Worm (Caenorhabditis elegans): ENCODE results near the gene Y113G7B.11.

Gene Y113G7B.11

ce11 chrV:20203085-20203484 is 12.0 kb downstream of the Y113G7B.11 start, which contains the start of gene fbxa-113:
Gene fbxa-113, plus strand, starts transcription at chrV:20203385.
- TF ChIP-seq lin-13 (GFP tag; optimal IDR thresholded peaks at IDR 0.05) (no peak), unc-55 (GFP tag; optimal IDR thresholded peaks at IDR 0.05) (no peak), F13H6.1 (tag; optimal IDR thresholded peaks at IDR 0.05) (no peak), skn-1 (tag; optimal IDR thresholded peaks at IDR 0.05) (no peak), lin-39 (tag; optimal IDR thresholded peaks at IDR 0.05) (no peak), ztf-1 (GFP tag; conservative IDR thresholded peaks at IDR 0.05) (no peak)

ce11 chrV:20201316-20201715 is 13.8 kb downstream of the Y113G7B.11 start, which contains the start of gene fbxa-114:
Gene fbxa-114, plus strand, starts transcription at chrV:20201616.
- TF ChIP-seq C34F6.9 (tag; optimal IDR thresholded peaks at IDR 0.05) (no peak), skn-1 (tag; optimal IDR thresholded peaks at IDR 0.05) (no peak), lsy-2 (tag; optimal IDR thresholded peaks at IDR 0.05) (no peak), Y55F3AM.14 (GFP tag; optimal IDR thresholded peaks at IDR 0.05) (no peak), nhr-21 (tag; optimal IDR thresholded peaks at IDR 0.05) (no peak), nhr-6 (tag; optimal IDR thresholded peaks at IDR 0.05) (no peak)

- no peak for TF ChIP-seq peb-1 (tag; optimal IDR thresholded peaks at IDR 0.05)
- no peak for TF ChIP-seq unc-55 (GFP tag; optimal IDR thresholded peaks at IDR 0.05)
- TF ChIP-seq mdl-1 (tag; optimal IDR thresholded peaks at IDR 0.05): no peak
- TF ChIP-seq nhr-237 (tag; optimal IDR thresholded peaks at IDR 0.05): no peak
- TF ChIP-seq ztf-4 (tag; optimal IDR thresholded peaks at IDR 0.05): no peak
- TF ChIP-seq sma-9 (GFP tag; optimal IDR thresholded peaks at IDR 0.05): no peak
- TF ChIP-seq sma-9 (tag; optimal IDR thresholded peaks at IDR 0.05): no peak
- no peak for TF ChIP-seq nhr-6 (tag; optimal IDR thresholded peaks at IDR 0.05)
- no peak for TF ChIP-seq fos-1 (tag; optimal IDR thresholded peaks at IDR 0.05)
- TF ChIP-seq ceh-16 (tag; optimal IDR thresholded peaks at IDR 0.05): no peak
- TF ChIP-seq aly-2 (tag; optimal IDR thresholded peaks at IDR 0.05): no peak
- no peak for TF ChIP-seq nhr-77 (tag; optimal IDR thresholded peaks at IDR 0.05)
- no peak for TF ChIP-seq dmd-4 (tag; optimal IDR thresholded peaks at IDR 0.05)
- no peak for TF ChIP-seq blmp-1 (tag; optimal IDR thresholded peaks at IDR 0.05; ENCODE audit: insufficient read depth)
- no peak for TF ChIP-seq nhr-10 (tag; optimal IDR thresholded peaks at IDR 0.05)
- no peak for TF ChIP-seq C34F6.9 (tag; optimal IDR thresholded peaks at IDR 0.05)
- TF ChIP-seq ztf-1 (GFP tag; conservative IDR thresholded peaks at IDR 0.05): no peak
- TF ChIP-seq lin-39 (tag; optimal IDR thresholded peaks at IDR 0.05): no peak
Observed at ce11 chrV:20199658-20200057, 15.4 kb downstream of the Y113G7B.11 start.

- TF ChIP-seq unc-55 (GFP tag; optimal IDR thresholded peaks at IDR 0.05) (no peak), snpc-4 (tag; optimal IDR thresholded peaks at IDR 0.05) (no peak)
Observed at ce11 chrV:20198954-20199353, 16.1 kb downstream of the Y113G7B.11 start, which contains the start of gene fog-2. Gene fog-2, plus strand, starts transcription at chrV:20199254.

- TF ChIP-seq dmd-4 (tag; optimal IDR thresholded peaks at IDR 0.05): no peak
Observed at ce11 chrV:20196671-20197070, 18.4 kb downstream of the Y113G7B.11 start, which contains the start of gene ftr-1. Gene ftr-1, plus strand, starts transcription at chrV:20196971.

ce11 chrV:20195451-20196036 is 19.6 kb downstream of the Y113G7B.11 start, which contains the start of the genes srh-217 and Y113G7B.28:
Gene srh-217, minus strand, starts transcription at chrV:20195551.
Gene Y113G7B.28, plus strand, starts transcription at chrV:20195986.
- TF ChIP-seq snpc-4 (tag; optimal IDR thresholded peaks at IDR 0.05) (no peak), unc-39 (tag; optimal IDR thresholded peaks at IDR 0.05) (no peak), ceh-82 (tag; optimal IDR thresholded peaks at IDR 0.05) (no peak), sem-4 (tag; optimal IDR thresholded peaks at IDR 0.05) (no peak), nhr-12 (tag; optimal IDR thresholded peaks at IDR 0.05) (no peak), aly-2 (tag; optimal IDR thresholded peaks at IDR 0.05) (no peak), unc-62 (GFP tag; optimal IDR thresholded peaks at IDR 0.05) (no peak), elt-3 (tag; optimal IDR thresholded peaks at IDR 0.05) (no peak), sma-9 (GFP tag; optimal IDR thresholded peaks at IDR 0.05) (no peak), sma-9 (tag; optimal IDR thresholded peaks at IDR 0.05) (no peak)
